Worm (Caenorhabditis elegans): ENCODE results near the gene ZK643.6.

ce11 chrIII:8937571-8937970 lies 23.0 kb downstream of the ZK643.6 start:
- TF ChIP-seq M03D4.4 (tag; optimal IDR thresholded peaks at IDR 0.05) (peak; percentile 96), pha-4 (tag; optimal IDR thresholded peaks at IDR 0.05) (peak; percentile 69)

Data from whole organism, mixed stage, embryonic.